Worm (Caenorhabditis elegans) whole organism, L4 larva: ENCODE data around the gene mks-2.

Source experiments
- D1046.2 ChIP-seq: fragments of 200-800 bp; sonication (Bioruptor generic); IDR thresholded peaks from 2 replicates; pipeline ENCODE4 v1.3.6; 2022; ENCODE audit warnings: missing genetic modification characterization, missing compliant biosample characterization
- F10B5.3 ChIP-seq: sonication (generic microtip); optimal IDR thresholded peaks from 2 replicates; lab custom pipeline; 2016; ENCODE audit warnings: mild to moderate bottlenecking, missing genetic modification characterization, missing compliant biosample characterization
- F49E8.2 ChIP-seq: sonication (generic microtip); optimal IDR thresholded peaks from 2 replicates; lab custom pipeline; 2016; ENCODE audit warnings: missing compliant biosample characterization, mild to moderate bottlenecking, missing genetic modification characterization, borderline replicate concordance
- R02D3.7 ChIP-seq: fragments of 150-350 bp; sonication (generic microtip); optimal IDR thresholded peaks from 3 replicates; lab custom pipeline; 2014; ENCODE audit warnings: missing biosample characterization, missing genetic modification characterization
- T20F7.1 ChIP-seq: fragments of 200-800 bp; sonication (Bioruptor generic); optimal IDR thresholded peaks from 2 replicates; lab custom pipeline; 2018; ENCODE audit warnings: mild to moderate bottlenecking, missing genetic modification characterization, missing compliant biosample characterization
- Y105C5A.15 ChIP-seq: fragments of 200-800 bp; sonication (Bioruptor generic); IDR thresholded peaks from 2 replicates; pipeline ENCODE4 v1.3.6; 2022; ENCODE audit warnings: missing genetic modification characterization, missing compliant biosample characterization
- aha-1 ChIP-seq: fragments of 150-350 bp; peaks from one replicate; lab custom pipeline; 2014; ENCODE audit warnings: missing biosample characterization, missing genetic modification characterization
- aly-2 ChIP-seq: sonication (generic microtip); optimal IDR thresholded peaks from 2 replicates; lab custom pipeline; 2018; ENCODE audit warnings: missing biosample characterization, missing genetic modification characterization
- ama-1 ChIP-seq: fragments of 150-350 bp; optimal IDR thresholded peaks from 2 replicates; lab custom pipeline; 2014; ENCODE audit warnings: inconsistent platforms, mixed read lengths
- attf-4 ChIP-seq: sonication (generic microtip); optimal IDR thresholded peaks from 3 replicates; lab custom pipeline; 2017; ENCODE audit warnings: missing biosample characterization, missing genetic modification characterization
- daf-19 ChIP-seq: fragments of 200-800 bp; sonication (Bioruptor generic); conservative IDR thresholded peaks from 2 replicates; pipeline ENCODE4 v1.3.6; 2022; ENCODE audit warnings: missing genetic modification characterization, missing compliant biosample characterization
- daf-8 ChIP-seq: fragments of 200-800 bp; sonication (Bioruptor generic); IDR thresholded peaks from 2 replicates; pipeline ENCODE4 v1.3.6; 2022; ENCODE audit warnings: missing genetic modification characterization, missing compliant biosample characterization
- dpl-1 ChIP-seq: fragments of 150-350 bp; optimal IDR thresholded peaks from 2 replicates; lab custom pipeline; 2014; ENCODE audit warnings: missing biosample characterization, missing genetic modification reagents, missing genetic modification characterization
- fos-1 ChIP-seq: fragments of 150-350 bp; optimal IDR thresholded peaks from 2 replicates; lab custom pipeline; 2014; ENCODE audit warnings: missing biosample characterization, missing genetic modification characterization
- hif-1 ChIP-seq, 2 experiments: sonication (generic microtip); optimal IDR thresholded peaks; 2 replicates each; lab custom pipeline; 2016 to 2017; ENCODE audit warnings: missing compliant biosample characterization in 2 of 2, missing genetic modification characterization in 2 of 2, missing genetic modification reagents in 2 of 2, missing genotype in 2 of 2, mild to moderate bottlenecking in 1 of 2
- hmg-1.1 ChIP-seq: fragments of 200-800 bp; sonication (Bioruptor generic); IDR thresholded peaks from 2 replicates; pipeline ENCODE4 v1.3.6; 2022; ENCODE audit warnings: missing genetic modification reagents, missing genetic modification characterization, missing compliant biosample characterization
- lim-7 ChIP-seq: fragments of 200-800 bp; sonication (Bioruptor generic); IDR thresholded peaks from 2 replicates; pipeline ENCODE4 v1.3.6; 2022; ENCODE audit warnings: missing genetic modification characterization, missing compliant biosample characterization
- lin-1 ChIP-seq: fragments of 200-800 bp; sonication (Bioruptor generic); IDR thresholded peaks from 2 replicates; pipeline ENCODE4 v1.3.6; 2022; ENCODE audit warnings: missing genetic modification reagents, missing genetic modification characterization, missing compliant biosample characterization
- lin-29 ChIP-seq: fragments of 200-800 bp; sonication (Bioruptor generic); IDR thresholded peaks from 2 replicates; pipeline ENCODE4 v1.3.6; 2022; ENCODE audit warnings: missing genetic modification reagents, missing genetic modification characterization, missing compliant biosample characterization
- lin-38 ChIP-seq: fragments of 200-800 bp; sonication (Bioruptor generic); IDR thresholded peaks from 2 replicates; pipeline ENCODE4 v1.3.6; 2022; ENCODE audit warnings: missing genetic modification reagents, missing genetic modification characterization, missing compliant biosample characterization
- lir-3 ChIP-seq: sonication (generic microtip); optimal IDR thresholded peaks from 2 replicates; lab custom pipeline; 2016; ENCODE audit warnings: mild to moderate bottlenecking, missing genetic modification characterization, missing compliant biosample characterization
- lsy-2 ChIP-seq, 2 experiments: fragments of 150-350 bp in 1 of 2; sonication (generic microtip) in 1 of 2; optimal IDR thresholded peaks; 2 replicates each; lab custom pipeline; 2014 to 2017; ENCODE audit warnings: missing biosample characterization in 2 of 2, missing genetic modification characterization in 2 of 2
- mdt-29 ChIP-seq: fragments of 200-800 bp; sonication (Bioruptor generic); IDR thresholded peaks from 2 replicates; pipeline ENCODE4 v1.3.6; 2022; ENCODE audit warnings: missing genetic modification reagents, missing genetic modification characterization, missing compliant biosample characterization
- nhr-10 ChIP-seq: fragments of 150-350 bp; optimal IDR thresholded peaks from 2 replicates; lab custom pipeline; 2014; ENCODE audit warnings: missing biosample characterization, missing genetic modification characterization
- nhr-111 ChIP-seq: fragments of 200-800 bp; sonication (Bioruptor generic); optimal IDR thresholded peaks from 2 replicates; lab custom pipeline; 2018; ENCODE audit warnings: mild to moderate bottlenecking, missing genetic modification characterization, missing compliant biosample characterization
- nhr-25 ChIP-seq: sonication (generic microtip); optimal IDR thresholded peaks from 2 replicates; lab custom pipeline; 2017; ENCODE audit warnings: missing genetic modification characterization, mild to moderate bottlenecking, missing compliant biosample characterization, antibody characterized with exemption, moderate library complexity, borderline replicate concordance; ENCODE audit not compliant: insufficient read depth
- nhr-48 ChIP-seq: sonication (generic microtip); optimal IDR thresholded peaks from 2 replicates; lab custom pipeline; 2016; ENCODE audit warnings: mild to moderate bottlenecking, missing genetic modification characterization, missing compliant biosample characterization
- pqm-1 ChIP-seq: sonication (generic microtip); optimal IDR thresholded peaks from 2 replicates; lab custom pipeline; 2017; ENCODE audit warnings: missing biosample characterization, missing genetic modification characterization
- rbr-2 ChIP-seq: sonication (generic microtip); optimal IDR thresholded peaks from 2 replicates; lab custom pipeline; 2016; ENCODE audit warnings: missing genotype, missing genetic modification characterization, missing compliant biosample characterization
- sdz-12 ChIP-seq: fragments of 200-800 bp; sonication (Bioruptor generic); optimal IDR thresholded peaks from 2 replicates; lab custom pipeline; 2018; ENCODE audit warnings: mild to moderate bottlenecking, missing genetic modification characterization, missing compliant biosample characterization
- set-16 ChIP-seq: fragments of 200-800 bp; sonication (Bioruptor generic); IDR thresholded peaks from 2 replicates; pipeline ENCODE4 v1.3.6; 2022; ENCODE audit warnings: missing genetic modification reagents, missing genetic modification characterization, missing compliant biosample characterization
- spr-1 ChIP-seq: sonication (generic microtip); optimal IDR thresholded peaks from 2 replicates; lab custom pipeline; 2016; ENCODE audit warnings: mild to moderate bottlenecking, missing genetic modification characterization, missing compliant biosample characterization
- unc-130 ChIP-seq: sonication (generic microtip); optimal IDR thresholded peaks from 2 replicates; lab custom pipeline; 2016; ENCODE audit warnings: missing genetic modification reagents, missing genetic modification characterization, missing compliant biosample characterization
- unc-62 ChIP-seq, 3 experiments: fragments of 150-350 bp in 1 of 3; sonication (generic microtip); optimal IDR thresholded peaks in 2 of 3; peaks in 1 of 3; 1 replicate in 1 of 3; 2 replicates in 2 of 3; lab custom pipeline; 2014 to 2017; ENCODE audit warnings: missing biosample characterization in 3 of 3, missing genetic modification characterization in 3 of 3, missing genetic modification reagents in 3 of 3, missing genotype in 1 of 3
- zag-1 ChIP-seq: fragments of 150-350 bp; optimal IDR thresholded peaks from 2 replicates; lab custom pipeline; 2014; ENCODE audit warnings: missing biosample characterization, missing genetic modification characterization
- zip-2 ChIP-seq: fragments of 150-350 bp; optimal IDR thresholded peaks from 2 replicates; lab custom pipeline; 2014; ENCODE audit warnings: missing biosample characterization, missing genetic modification characterization

mks-2 gene

DNA sequence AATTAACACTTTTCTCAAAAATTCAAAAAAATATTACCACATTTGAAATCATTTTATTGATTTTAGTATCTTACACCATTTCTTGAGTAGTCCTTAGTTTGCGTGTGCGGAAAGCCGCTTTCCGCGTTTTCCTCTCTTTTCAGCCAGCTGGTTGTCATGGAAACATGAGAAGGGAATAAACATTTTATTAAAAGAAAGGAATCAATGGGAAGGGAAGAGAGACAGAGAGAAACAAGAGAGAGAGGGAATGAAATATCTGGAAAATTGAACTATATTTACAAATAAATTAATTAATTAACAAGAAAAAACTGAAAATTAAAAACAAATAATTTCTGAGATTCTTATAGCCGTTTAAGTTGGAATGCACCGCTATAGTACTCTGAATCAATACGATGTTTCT is at the start of gene mks-2:
TSS of gene mks-2 (minus strand) at position 101 of the 400 bp plus-strand sequence.
- TF ChIP-seq pqm-1 (tag; lab: Kevin White, UChicago) = no peak
- TF ChIP-seq aly-2 (tag; lab: Kevin White, UChicago) = no peak
- TF ChIP-seq Y105C5A.15 (GFP tag; lab: Robert Waterston, UW) = no peak
- TF ChIP-seq daf-19 = no peak
- TF ChIP-seq hif-1 (tag; optimal IDR thresholded peaks at IDR 0.05; lab: Kevin White, UChicago) = no peak
- TF ChIP-seq hmg-1.1 (GFP tag; lab: Robert Waterston, UW) = no peak
- no peak for TF ChIP-seq nhr-111 (GFP tag; lab: Kevin White, UChicago)
- no peak for TF ChIP-seq zag-1 (tag; lab: Kevin White, UChicago)
- TF ChIP-seq set-16 = no peak

ce11 chrII:6267983-6268382 is 48.7 kb upstream of the mks-2 start, which contains the start of gene F13H8.8:
Gene F13H8.8 (minus strand): TSS chrII:6268083.
- no peak for TF ChIP-seq attf-4 (tag; lab: Kevin White, UChicago)
- TF ChIP-seq lin-1 (GFP tag; lab: Robert Waterston, UW) = no peak
- no peak for TF ChIP-seq unc-130 (GFP tag; lab: Kevin White, UChicago)
- no peak for TF ChIP-seq F49E8.2 (tag; lab: Kevin White, UChicago)
- TF ChIP-seq nhr-25 (tag; lab: Kevin White, UChicago) = no peak
- TF ChIP-seq nhr-48 (tag; lab: Kevin White, UChicago) = no peak
- no peak for TF ChIP-seq unc-62 (GFP tag; optimal IDR thresholded peaks at IDR 0.05 in 1 of 2; lab: Kevin White, UChicago)
- no peak for TF ChIP-seq unc-62 (tag; optimal IDR thresholded peaks at IDR 0.05; lab: Kevin White, UChicago)
- TF ChIP-seq hmg-1.1 (GFP tag; lab: Robert Waterston, UW) = no peak
- no peak for TF ChIP-seq zag-1 (tag; lab: Kevin White, UChicago)
- no peak for TF ChIP-seq D1046.2 (GFP tag; lab: Robert Waterston, UW)
- TF ChIP-seq T20F7.1 (GFP tag; lab: Kevin White, UChicago) = no peak
- TF ChIP-seq fos-1 = no peak
- no peak for TF ChIP-seq spr-1 (tag; lab: Kevin White, UChicago)
- TF ChIP-seq set-16 = no peak
- no peak for TF ChIP-seq nhr-10 (tag; lab: Kevin White, UChicago)
- no peak for TF ChIP-seq lir-3 (tag; lab: Kevin White, UChicago)
- no peak for TF ChIP-seq daf-19
- TF ChIP-seq zip-2 (tag; lab: Kevin White, UChicago) = no peak
- TF ChIP-seq, all 104 proteins: peak for 0

DNA sequence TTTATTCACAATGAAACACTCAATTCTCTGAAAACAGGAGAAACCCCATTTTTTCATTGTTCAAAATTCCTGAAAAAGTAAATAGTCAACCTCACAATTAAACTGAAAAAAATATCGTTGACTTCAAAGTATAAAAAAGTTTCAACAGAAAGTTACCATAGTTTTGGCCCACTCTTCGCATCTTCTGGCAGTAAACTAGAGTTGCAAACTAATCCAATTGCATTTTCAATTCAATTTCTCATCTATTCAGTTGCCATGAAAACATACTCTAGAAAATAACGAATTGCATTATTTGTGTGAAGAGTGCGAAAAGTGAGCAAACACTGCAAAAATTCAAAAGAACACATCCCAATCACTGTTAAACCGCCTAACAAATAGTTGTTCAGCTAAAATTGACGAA is 44.4 kb upstream of the mks-2 start, which contains the start of gene F13H8.3:
TSS of gene F13H8.3 (plus strand) at position 301 of the 400 bp plus-strand sequence.
- TF ChIP-seq fos-1 = no peak
- no peak for TF ChIP-seq ama-1 (lab: Kevin White, UChicago)
- TF ChIP-seq, all 104 proteins: peak for 0

DNA sequence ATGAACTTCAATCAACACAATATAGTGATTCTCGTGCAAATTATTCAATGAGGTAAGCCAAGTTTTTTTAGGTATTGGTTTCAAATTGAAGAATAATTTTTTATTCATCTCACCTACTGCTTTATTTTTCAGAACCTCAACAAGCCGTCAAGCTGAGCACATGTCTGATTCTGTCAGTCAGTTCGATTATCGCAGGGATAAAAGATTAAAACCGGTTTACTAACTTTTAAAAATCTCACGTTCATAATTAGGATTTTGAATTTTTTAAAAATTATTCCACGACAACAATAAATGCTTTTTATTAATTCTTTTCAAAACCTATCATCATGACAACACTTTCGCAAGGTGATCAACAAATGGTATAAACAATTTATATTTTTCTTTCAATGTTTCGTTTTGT is 43.0 kb upstream of the mks-2 start, which contains the start of gene F13H8.12:
TSS of gene F13H8.12 (plus strand) at position 301 of the 400 bp plus-strand sequence.
- TF ChIP-seq rbr-2 (no peak), lin-38 (GFP tag; lab: Robert Waterston, UW) (no peak), daf-8 (no peak), lin-29 (no peak), lsy-2 (tag; optimal IDR thresholded peaks at IDR 0.05; lab: Kevin White, UChicago) (no peak), aha-1 (tag; lab: Kevin White, UChicago) (no peak), lir-3 (tag; lab: Kevin White, UChicago) (no peak), F10B5.3 (tag; lab: Kevin White, UChicago) (no peak), sdz-12 (no peak), Y105C5A.15 (GFP tag; lab: Robert Waterston, UW) (no peak), mdt-29 (GFP tag; lab: Robert Waterston, UW) (no peak), lim-7 (no peak), dpl-1 (GFP tag; lab: Kevin White, UChicago) (no peak), set-16 (no peak), R02D3.7 (no peak), nhr-25 (tag; lab: Kevin White, UChicago) (no peak)
